Worm (Caenorhabditis elegans) whole organism, L4 larva: ENCODE measurements around the gene sftd-3.

Experiments used
- D1046.2 ChIP-seq: fragments of 200-800 bp; sonication (Bioruptor generic); IDR thresholded peaks from 2 replicates; pipeline ENCODE4 v1.3.6; 2022; ENCODE audit warnings: missing genetic modification characterization, missing compliant biosample characterization
- F26F4.8 ChIP-seq: fragments of 200-800 bp; sonication (Bioruptor generic); conservative IDR thresholded peaks from 2 replicates; pipeline ENCODE4 v1.3.6; 2022; ENCODE audit warnings: missing genetic modification characterization, missing compliant biosample characterization
- F44E2.7 ChIP-seq: fragments of 200-800 bp; sonication (Bioruptor generic); IDR thresholded peaks from 2 replicates; pipeline ENCODE4 v2.1.2; 2022; ENCODE audit warnings: missing genetic modification characterization, missing compliant biosample characterization
- F49E8.2 ChIP-seq: sonication (generic microtip); optimal IDR thresholded peaks from 2 replicates; lab custom pipeline; 2016; ENCODE audit warnings: missing compliant biosample characterization, mild to moderate bottlenecking, missing genetic modification characterization, borderline replicate concordance
- Y105C5A.15 ChIP-seq: fragments of 200-800 bp; sonication (Bioruptor generic); IDR thresholded peaks from 2 replicates; pipeline ENCODE4 v1.3.6; 2022; ENCODE audit warnings: missing genetic modification characterization, missing compliant biosample characterization
- ZK546.5 ChIP-seq, 2 experiments: sonication (generic microtip); optimal IDR thresholded peaks; 2 replicates each; lab custom pipeline; 2017; ENCODE audit warnings: missing biosample characterization in 2 of 2, missing genetic modification characterization in 2 of 2
- aly-2 ChIP-seq: sonication (generic microtip); optimal IDR thresholded peaks from 2 replicates; lab custom pipeline; 2018; ENCODE audit warnings: missing biosample characterization, missing genetic modification characterization
- ama-1 ChIP-seq: fragments of 150-350 bp; optimal IDR thresholded peaks from 2 replicates; lab custom pipeline; 2014; ENCODE audit warnings: inconsistent platforms, mixed read lengths
- arid-1 ChIP-seq: fragments of 200-800 bp; sonication (Bioruptor generic); conservative IDR thresholded peaks from 2 replicates; pipeline ENCODE4 v1.3.6; 2022; ENCODE audit warnings: missing genetic modification reagents, missing genetic modification characterization, missing compliant biosample characterization
- attf-4 ChIP-seq: sonication (generic microtip); optimal IDR thresholded peaks from 3 replicates; lab custom pipeline; 2017; ENCODE audit warnings: missing biosample characterization, missing genetic modification characterization
- ceh-32 ChIP-seq: sonication (generic microtip); optimal IDR thresholded peaks from 2 replicates; lab custom pipeline; 2016; ENCODE audit warnings: mild to moderate bottlenecking, missing genetic modification characterization, missing compliant biosample characterization; ENCODE audit not compliant: poor library complexity
- ceh-44 ChIP-seq: fragments of 200-800 bp; sonication (Bioruptor generic); IDR thresholded peaks from 2 replicates; pipeline ENCODE4 v1.3.6; 2022; ENCODE audit warnings: missing genetic modification reagents, missing genetic modification characterization, missing compliant biosample characterization
- ceh-82 ChIP-seq: sonication (generic microtip); optimal IDR thresholded peaks from 2 replicates; lab custom pipeline; 2017; ENCODE audit warnings: missing biosample characterization, missing genetic modification characterization
- ctbp-1 ChIP-seq: fragments of 200-800 bp; sonication (Bioruptor generic); IDR thresholded peaks from 2 replicates; pipeline ENCODE4 v1.3.6; 2022; ENCODE audit warnings: missing genetic modification reagents, missing genetic modification characterization, missing compliant biosample characterization
- daf-12 ChIP-seq: fragments of 150-350 bp; optimal IDR thresholded peaks from 2 replicates; lab custom pipeline; 2014; ENCODE audit warnings: missing biosample characterization, missing genetic modification reagents, missing genetic modification characterization
- daf-16 ChIP-seq, 3 experiments: sonication (generic microtip); optimal IDR thresholded peaks; 2 replicates each; lab custom pipeline; 2016 to 2017; ENCODE audit warnings: missing genetic modification characterization in 3 of 3, missing genetic modification reagents in 3 of 3, mild to moderate bottlenecking in 2 of 3, missing compliant biosample characterization in 2 of 3, missing biosample characterization in 1 of 3, moderate library complexity in 1 of 3
- dmd-6 ChIP-seq: fragments of 200-800 bp; sonication (Bioruptor generic); IDR thresholded peaks from 2 replicates; pipeline ENCODE4 v1.3.6; 2022; ENCODE audit warnings: missing genetic modification reagents, missing genetic modification characterization, missing compliant biosample characterization
- dpl-1 ChIP-seq: fragments of 150-350 bp; optimal IDR thresholded peaks from 2 replicates; lab custom pipeline; 2014; ENCODE audit warnings: missing biosample characterization, missing genetic modification reagents, missing genetic modification characterization
- egl-27 ChIP-seq: sonication (generic microtip); optimal IDR thresholded peaks from 3 replicates; lab custom pipeline; 2017; ENCODE audit warnings: missing biosample characterization, missing genetic modification reagents, missing genetic modification characterization
- egl-43 ChIP-seq: fragments of 200-800 bp; sonication (Bioruptor generic); IDR thresholded peaks from 2 replicates; pipeline ENCODE4 v1.3.6; 2022; ENCODE audit warnings: missing genetic modification reagents, missing genetic modification characterization, missing compliant biosample characterization
- hif-1 ChIP-seq, 2 experiments: sonication (generic microtip); optimal IDR thresholded peaks; 2 replicates each; lab custom pipeline; 2016 to 2017; ENCODE audit warnings: missing compliant biosample characterization in 2 of 2, missing genetic modification characterization in 2 of 2, missing genetic modification reagents in 2 of 2, missing genotype in 2 of 2, mild to moderate bottlenecking in 1 of 2
- hlh-30 ChIP-seq: sonication (generic microtip); optimal IDR thresholded peaks from 2 replicates; lab custom pipeline; 2017; ENCODE audit warnings: antibody characterized with exemption, mild to moderate bottlenecking, missing genetic modification characterization, missing compliant biosample characterization; ENCODE audit not compliant: insufficient read depth
- hmg-1.1 ChIP-seq: fragments of 200-800 bp; sonication (Bioruptor generic); IDR thresholded peaks from 2 replicates; pipeline ENCODE4 v1.3.6; 2022; ENCODE audit warnings: missing genetic modification reagents, missing genetic modification characterization, missing compliant biosample characterization
- lin-29 ChIP-seq: fragments of 200-800 bp; sonication (Bioruptor generic); IDR thresholded peaks from 2 replicates; pipeline ENCODE4 v1.3.6; 2022; ENCODE audit warnings: missing genetic modification reagents, missing genetic modification characterization, missing compliant biosample characterization
- lir-3 ChIP-seq: sonication (generic microtip); optimal IDR thresholded peaks from 2 replicates; lab custom pipeline; 2016; ENCODE audit warnings: mild to moderate bottlenecking, missing genetic modification characterization, missing compliant biosample characterization
- lsy-2 ChIP-seq, 2 experiments: fragments of 150-350 bp in 1 of 2; sonication (generic microtip) in 1 of 2; optimal IDR thresholded peaks; 2 replicates each; lab custom pipeline; 2014 to 2017; ENCODE audit warnings: missing biosample characterization in 2 of 2, missing genetic modification characterization in 2 of 2
- mdl-1 ChIP-seq, 2 experiments: fragments of 150-350 bp in 1 of 2; sonication (generic microtip) in 1 of 2; optimal IDR thresholded peaks; 2 replicates each; lab custom pipeline; 2014 to 2017; ENCODE audit warnings: missing biosample characterization in 2 of 2, missing genetic modification characterization in 2 of 2
- mdt-29 ChIP-seq: fragments of 200-800 bp; sonication (Bioruptor generic); IDR thresholded peaks from 2 replicates; pipeline ENCODE4 v1.3.6; 2022; ENCODE audit warnings: missing genetic modification reagents, missing genetic modification characterization, missing compliant biosample characterization
- mep-1 ChIP-seq: fragments of 150-350 bp; sonication (generic microtip); optimal IDR thresholded peaks from 3 replicates; lab custom pipeline; 2014; ENCODE audit warnings: missing biosample characterization, missing genetic modification characterization
- mxl-2 ChIP-seq: fragments of 200-800 bp; sonication (Bioruptor generic); conservative IDR thresholded peaks from 2 replicates; pipeline ENCODE4 v1.3.6; 2022; ENCODE audit warnings: missing genetic modification reagents, missing genetic modification characterization, missing compliant biosample characterization
- mxl-3 ChIP-seq: fragments of 200-800 bp; sonication (Bioruptor generic); optimal IDR thresholded peaks from 2 replicates; lab custom pipeline; 2018; ENCODE audit warnings: mild to moderate bottlenecking, missing genetic modification characterization, missing compliant biosample characterization
- nhr-10 ChIP-seq: fragments of 150-350 bp; optimal IDR thresholded peaks from 2 replicates; lab custom pipeline; 2014; ENCODE audit warnings: missing biosample characterization, missing genetic modification characterization
- nhr-102 ChIP-seq: sonication (generic microtip); optimal IDR thresholded peaks from 2 replicates; lab custom pipeline; 2016; ENCODE audit warnings: mild to moderate bottlenecking, missing genetic modification characterization, moderate library complexity, missing compliant biosample characterization
- nhr-237 ChIP-seq: sonication (generic microtip); optimal IDR thresholded peaks from 2 replicates; lab custom pipeline; 2017; ENCODE audit warnings: missing biosample characterization, missing genetic modification characterization
- nhr-28 ChIP-seq: fragments of 150-350 bp; optimal IDR thresholded peaks from 2 replicates; lab custom pipeline; 2014; ENCODE audit warnings: missing biosample characterization, missing genetic modification characterization
- nhr-41 ChIP-seq: fragments of 200-800 bp; sonication (Bioruptor generic); IDR thresholded peaks from 2 replicates; pipeline ENCODE4 v1.3.6; 2022; ENCODE audit warnings: missing genetic modification reagents, missing genetic modification characterization, missing compliant biosample characterization
- nhr-42 ChIP-seq: fragments of 200-800 bp; sonication (Bioruptor generic); IDR thresholded peaks from 2 replicates; pipeline ENCODE4 v1.3.6; 2022; ENCODE audit warnings: missing genetic modification characterization, missing compliant biosample characterization
- nhr-48 ChIP-seq: sonication (generic microtip); optimal IDR thresholded peaks from 2 replicates; lab custom pipeline; 2016; ENCODE audit warnings: mild to moderate bottlenecking, missing genetic modification characterization, missing compliant biosample characterization
- nhr-6 ChIP-seq: fragments of 150-350 bp; optimal IDR thresholded peaks from 2 replicates; lab custom pipeline; 2014; ENCODE audit warnings: missing biosample characterization, missing genetic modification characterization
- nhr-76 ChIP-seq: fragments of 150-350 bp; optimal IDR thresholded peaks from 2 replicates; lab custom pipeline; 2014; ENCODE audit warnings: missing biosample characterization, missing genetic modification characterization
- nhr-77 ChIP-seq: fragments of 150-350 bp; optimal IDR thresholded peaks from 2 replicates; lab custom pipeline; 2014; ENCODE audit warnings: missing biosample characterization, missing genetic modification characterization
- pha-4 ChIP-seq, 2 experiments: fragments of 150-350 bp in 1 of 2; fragments of 200-800 bp in 1 of 2; sonication (Bioruptor generic) in 1 of 2; IDR thresholded peaks in 1 of 2; optimal IDR thresholded peaks in 1 of 2; 2 replicates each; pipeline versions ENCODE4 v1.3.6 to Lab custom; 2014 to 2022; ENCODE audit warnings: missing genetic modification characterization in 2 of 2, missing genetic modification reagents in 2 of 2, missing biosample characterization in 1 of 2, missing compliant biosample characterization in 1 of 2
- php-3 ChIP-seq: fragments of 200-800 bp; sonication (Bioruptor generic); IDR thresholded peaks from 2 replicates; pipeline ENCODE4 v1.3.6; 2022; ENCODE audit warnings: missing genetic modification reagents, missing genetic modification characterization, missing compliant biosample characterization
- pqm-1 ChIP-seq: sonication (generic microtip); optimal IDR thresholded peaks from 2 replicates; lab custom pipeline; 2017; ENCODE audit warnings: missing biosample characterization, missing genetic modification characterization
- saeg-2 ChIP-seq: fragments of 200-800 bp; sonication (Bioruptor generic); IDR thresholded peaks from 2 replicates; pipeline ENCODE4 v1.3.6; 2022; ENCODE audit warnings: missing genetic modification reagents, missing genetic modification characterization, missing compliant biosample characterization
- set-16 ChIP-seq: fragments of 200-800 bp; sonication (Bioruptor generic); IDR thresholded peaks from 2 replicates; pipeline ENCODE4 v1.3.6; 2022; ENCODE audit warnings: missing genetic modification reagents, missing genetic modification characterization, missing compliant biosample characterization
- skn-1 ChIP-seq: fragments of 150-350 bp; optimal IDR thresholded peaks from 2 replicates; lab custom pipeline; 2014; ENCODE audit warnings: missing biosample characterization, missing genetic modification characterization
- tag-97 ChIP-seq: fragments of 200-800 bp; sonication (Bioruptor generic); IDR thresholded peaks from 2 replicates; pipeline ENCODE4 v1.3.6; 2022; ENCODE audit warnings: missing genetic modification characterization, missing compliant biosample characterization
- unc-39 ChIP-seq: sonication (generic microtip); optimal IDR thresholded peaks from 2 replicates; lab custom pipeline; 2017; ENCODE audit warnings: missing biosample characterization, missing genetic modification characterization
- zfp-3 ChIP-seq: fragments of 200-800 bp; sonication (Bioruptor generic); conservative IDR thresholded peaks from 2 replicates; pipeline ENCODE4 v1.3.6; 2022; ENCODE audit warnings: missing genetic modification reagents, missing genetic modification characterization, missing compliant biosample characterization
- zip-2 ChIP-seq: fragments of 150-350 bp; optimal IDR thresholded peaks from 2 replicates; lab custom pipeline; 2014; ENCODE audit warnings: missing biosample characterization, missing genetic modification characterization
- ztf-11 ChIP-seq: fragments of 150-350 bp; optimal IDR thresholded peaks from 2 replicates; lab custom pipeline; 2014; ENCODE audit warnings: missing biosample characterization, missing genetic modification characterization

Gene sftd-3

DNA sequence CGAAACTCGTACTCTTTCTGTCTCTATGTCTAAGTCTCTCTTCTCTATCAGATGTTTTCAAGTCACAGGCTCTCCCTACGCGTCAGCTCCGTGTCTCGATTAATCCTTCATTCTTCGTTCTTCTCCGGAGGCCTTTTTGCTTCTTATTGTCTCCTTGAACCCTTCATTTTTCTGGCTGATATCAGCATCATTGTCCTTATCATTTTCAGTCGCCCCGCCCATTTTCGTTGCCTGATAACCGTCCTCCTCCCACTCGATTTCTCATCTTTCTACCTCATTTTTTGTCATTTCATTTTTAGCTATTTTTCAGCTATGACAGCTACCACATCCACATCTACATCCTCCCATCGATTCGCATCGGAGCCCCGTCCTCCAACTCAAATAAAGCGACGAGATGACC lies 41.8 kb downstream of the sftd-3 start, which contains the start of gene B0457.6:
Gene B0457.6, plus strand, starts transcription at position 284 of the 400 bp plus-strand sequence.
- TF ChIP-seq ceh-82 = no peak
- TF ChIP-seq zfp-3 (GFP tag; lab: Robert Waterston, UW) = no peak
- TF ChIP-seq ctbp-1 (GFP tag; lab: Robert Waterston, UW) = no peak
- TF ChIP-seq aly-2 = no peak
- TF ChIP-seq daf-16 (GFP tag; optimal IDR thresholded peaks at IDR 0.05; lab: Kevin White, UChicago) = no peak
- no peak for TF ChIP-seq daf-16 (tag; optimal IDR thresholded peaks at IDR 0.05; lab: Kevin White, UChicago)
- no peak for TF ChIP-seq mdt-29 (GFP tag; lab: Robert Waterston, UW)
- TF ChIP-seq ceh-32 (tag; lab: Kevin White, UChicago) = no peak
- no peak for TF ChIP-seq arid-1 (GFP tag; lab: Robert Waterston, UW)
- no peak for TF ChIP-seq nhr-76 (tag; lab: Kevin White, UChicago)
- no peak for TF ChIP-seq skn-1 (tag; lab: Kevin White, UChicago)
- no peak for TF ChIP-seq mxl-2
- no peak for TF ChIP-seq nhr-10 (tag; lab: Kevin White, UChicago)
- no peak for TF ChIP-seq daf-12
- TF ChIP-seq ZK546.5 (tag; optimal IDR thresholded peaks at IDR 0.05; lab: Kevin White, UChicago) = no peak
- no peak for TF ChIP-seq D1046.2 (GFP tag; lab: Robert Waterston, UW)
- TF ChIP-seq pqm-1 (tag; lab: Kevin White, UChicago) = peak; percentile 90
- peak; percentile 54; the same call in 1 of the 2 replicates for TF ChIP-seq hmg-1.1 (GFP tag; lab: Robert Waterston, UW)
- no peak for TF ChIP-seq attf-4 (tag; lab: Kevin White, UChicago)
- TF ChIP-seq lsy-2 (tag; optimal IDR thresholded peaks at IDR 0.05; lab: Kevin White, UChicago) = peak in 1 of 2 experiments; percentile 37
- TF ChIP-seq F49E8.2 (tag; lab: Kevin White, UChicago) = no peak
- no peak for TF ChIP-seq nhr-237
- no peak for TF ChIP-seq mdl-1 (tag; optimal IDR thresholded peaks at IDR 0.05; lab: Kevin White, UChicago)
- no peak for TF ChIP-seq zip-2 (tag; lab: Kevin White, UChicago)
- TF ChIP-seq egl-27 (tag; lab: Kevin White, UChicago) = no peak
- no peak for TF ChIP-seq lin-29 (GFP tag; lab: Robert Waterston, UW)
- TF ChIP-seq nhr-102 (tag; lab: Kevin White, UChicago) = no peak
- no peak for TF ChIP-seq F26F4.8 (GFP tag; lab: Robert Waterston, UW)
- TF ChIP-seq saeg-2 (GFP tag; lab: Robert Waterston, UW) = no peak
- TF ChIP-seq hlh-30 (tag; lab: Kevin White, UChicago) = peak; percentile 9
- TF ChIP-seq mep-1 (tag; lab: Kevin White, UChicago) = no peak
- TF ChIP-seq dmd-6 (GFP tag; lab: Robert Waterston, UW) = peak; percentile 47; the same call in 1 of the 2 replicates
- TF ChIP-seq lir-3 = no peak
- TF ChIP-seq nhr-41 (GFP tag; lab: Robert Waterston, UW) = 0 out of 2 replicates have a peak, but pooled peaks have one; percentile 15
- TF ChIP-seq nhr-48 (tag; lab: Kevin White, UChicago) = no peak
- TF ChIP-seq ceh-44 (GFP tag; lab: Robert Waterston, UW) = no peak
- no peak for TF ChIP-seq dpl-1 (GFP tag; lab: Kevin White, UChicago)
- TF ChIP-seq php-3 = no peak
- no peak for TF ChIP-seq tag-97
- peak; percentile 45 for TF ChIP-seq nhr-28 (tag; lab: Kevin White, UChicago)
- no peak for TF ChIP-seq nhr-42
- TF ChIP-seq F44E2.7 = no peak
- TF ChIP-seq mxl-3 (GFP tag; lab: Kevin White, UChicago) = no peak
- no peak for TF ChIP-seq egl-43 (GFP tag; lab: Robert Waterston, UW)
- no peak for TF ChIP-seq ama-1 (lab: Kevin White, UChicago)
- TF ChIP-seq hif-1 (tag; optimal IDR thresholded peaks at IDR 0.05; lab: Kevin White, UChicago) = no peak
- no peak for TF ChIP-seq nhr-6 (tag; lab: Kevin White, UChicago)
- no peak for TF ChIP-seq ztf-11 (tag; lab: Kevin White, UChicago)
- no peak for TF ChIP-seq unc-39 (tag; lab: Kevin White, UChicago)
- no peak for TF ChIP-seq Y105C5A.15
- no peak for TF ChIP-seq set-16 (GFP tag; lab: Robert Waterston, UW)
- TF ChIP-seq nhr-77 (tag; lab: Kevin White, UChicago) = no peak
- TF ChIP-seq pha-4 (GFP tag; IDR thresholded peaks at IDR 0.05; lab: Robert Waterston, UW) = no peak
- TF ChIP-seq pha-4 (tag; optimal IDR thresholded peaks at IDR 0.05; lab: Kevin White, UChicago) = no peak
